Fruit fly (Drosophila melanogaster) whole organism, embryonic: Measurements from ENCODE around the gene CG16798.
A peak's percentile ranks its signal among the peaks of the same experiment; 100 is the strongest.

Source experiments
- Ada2b ChIP-seq: fragments of 200-800 bp; sonication (Bioruptor generic); IDR thresholded peaks from 2 replicates; pipeline ENCODE4 v1.3.6; 2022; ENCODE audit warnings: missing biosample characterization, missing genetic modification characterization
- Atf6 ChIP-seq: fragments of 200-800 bp; sonication (Bioruptor generic); IDR thresholded peaks from 2 replicates; pipeline ENCODE4 v1.3.6; 2022; ENCODE audit warnings: missing biosample characterization, missing genetic modification characterization
- Awh ChIP-seq: fragments of 200-800 bp; sonication (Bioruptor generic); IDR thresholded peaks from 2 replicates; pipeline ENCODE4, ENCODE4 v1.3.6; 2022; ENCODE audit warnings: missing biosample characterization, missing genetic modification characterization
- CG12391 ChIP-seq: fragments of 200-800 bp; sonication (Bioruptor generic); optimal IDR thresholded peaks from 3 replicates; lab custom pipeline; 2018; ENCODE audit warnings: missing biosample characterization, mild to moderate bottlenecking, missing genetic modification characterization, moderate library complexity
- CG12744 ChIP-seq: fragments of 200-800 bp; sonication (Bioruptor generic); optimal IDR thresholded peaks from 2 replicates; lab custom pipeline; 2016; ENCODE audit warnings: missing biosample characterization, missing genetic modification characterization
- CG13424 ChIP-seq: fragments of 200-800 bp; sonication (Bioruptor generic); optimal IDR thresholded peaks from 2 replicates; lab custom pipeline; 2019; ENCODE audit warnings: missing biosample characterization, mild to moderate bottlenecking, missing genetic modification characterization, moderate library complexity
- CG14965 ChIP-seq: fragments of 200-800 bp; sonication (Bioruptor generic); optimal IDR thresholded peaks from 2 replicates; lab custom pipeline; 2016; ENCODE audit warnings: missing biosample characterization, missing genetic modification characterization, borderline replicate concordance
- CG15601 ChIP-seq: fragments of 200-800 bp; sonication (Bioruptor generic); optimal IDR thresholded peaks from 3 replicates; lab custom pipeline; 2019; ENCODE audit warnings: missing biosample characterization, mild to moderate bottlenecking, missing genetic modification characterization, moderate library complexity
- CG16779 ChIP-seq: fragments of 200-800 bp; sonication (Bioruptor generic); IDR thresholded peaks from 2 replicates; pipeline ENCODE4 v1.3.6; 2022; ENCODE audit warnings: missing biosample characterization, missing genetic modification characterization
- CG17568 ChIP-seq: fragments of 200-800 bp; sonication (Bioruptor generic); optimal IDR thresholded peaks from 2 replicates; lab custom pipeline; 2018; ENCODE audit warnings: missing biosample characterization, mild to moderate bottlenecking, missing genetic modification characterization, moderate library complexity
- CG2875 ChIP-seq: fragments of 200-800 bp; sonication (Bioruptor generic); optimal IDR thresholded peaks from 2 replicates; lab custom pipeline; 2017; ENCODE audit warnings: missing biosample characterization, mild to moderate bottlenecking, missing genetic modification characterization, missing genetic modification reagents
- CG31365 ChIP-seq: fragments of 200-800 bp; sonication (Bioruptor generic); optimal IDR thresholded peaks from 2 replicates; lab custom pipeline; 2018; ENCODE audit warnings: missing biosample characterization, mild to moderate bottlenecking, missing genetic modification characterization
- CG32767 ChIP-seq: fragments of 200-800 bp; sonication (Bioruptor generic); IDR thresholded peaks from 2 replicates; pipeline ENCODE4 v1.3.6; 2022; ENCODE audit warnings: missing biosample characterization, missing genetic modification characterization
- CG33557 ChIP-seq: fragments of 200-800 bp; sonication (Bioruptor generic); optimal IDR thresholded peaks from 2 replicates; lab custom pipeline; 2019; ENCODE audit warnings: missing biosample characterization, mild to moderate bottlenecking, missing genetic modification characterization, moderate library complexity
- CG4424 ChIP-seq: fragments of 200-800 bp; sonication (Bioruptor generic); optimal IDR thresholded peaks from 3 replicates; lab custom pipeline; 2016; ENCODE audit warnings: missing biosample characterization, missing genetic modification characterization
- CG7271 ChIP-seq: fragments of 200-800 bp; sonication (Bioruptor generic); optimal IDR thresholded peaks from 2 replicates; lab custom pipeline; 2018; ENCODE audit warnings: missing biosample characterization, mild to moderate bottlenecking, missing genetic modification characterization, moderate library complexity
- CG7357 ChIP-seq: fragments of 200-800 bp; sonication (Bioruptor generic); IDR thresholded peaks from 3 replicates; pipeline ENCODE4 v1.3.6; 2022; ENCODE audit warnings: missing biosample characterization, missing genetic modification characterization
- CG7745 ChIP-seq: fragments of 200-800 bp; sonication (Bioruptor generic); optimal IDR thresholded peaks from 2 replicates; lab custom pipeline; 2018; ENCODE audit warnings: missing biosample characterization, mild to moderate bottlenecking, missing genetic modification characterization, moderate library complexity
- CG8290 ChIP-seq, 3 experiments: fragments of 200-800 bp; sonication (Bioruptor generic); optimal IDR thresholded peaks; 2 replicates each; lab custom pipeline; 2016 to 2019; ENCODE audit warnings: missing biosample characterization in 3 of 3, missing genetic modification characterization in 3 of 3, mild to moderate bottlenecking in 2 of 3, moderate library complexity in 1 of 3
- CG9437 ChIP-seq: fragments of 200-800 bp; sonication (Bioruptor generic); optimal IDR thresholded peaks from 2 replicates; lab custom pipeline; 2018; ENCODE audit warnings: missing biosample characterization, mild to moderate bottlenecking, missing genetic modification characterization
- CG9817 ChIP-seq: fragments of 200-800 bp; sonication (Bioruptor generic); optimal IDR thresholded peaks from 2 replicates; lab custom pipeline; 2018; ENCODE audit warnings: missing biosample characterization, mild to moderate bottlenecking, missing genetic modification characterization, moderate library complexity
- D19B ChIP-seq: fragments of 200-800 bp; sonication (Bioruptor generic); optimal IDR thresholded peaks from 2 replicates; lab custom pipeline; 2017; ENCODE audit warnings: missing biosample characterization, mild to moderate bottlenecking, missing genetic modification characterization
- Dll ChIP-seq: fragments of 200-800 bp; sonication (Bioruptor generic); IDR thresholded peaks from 4 replicates; pipeline ENCODE4 v1.3.6; 2022; ENCODE audit warnings: missing biosample characterization, missing genetic modification characterization; ENCODE audit not compliant: partially characterized antibody
- Drgx ChIP-seq: fragments of 200-800 bp; sonication (Bioruptor generic); IDR thresholded peaks from 2 replicates; pipeline ENCODE4 v1.3.6; 2022; ENCODE audit warnings: missing biosample characterization, missing genetic modification characterization
- Fer3 ChIP-seq: fragments of 200-800 bp; sonication (Bioruptor generic); optimal IDR thresholded peaks from 2 replicates; lab custom pipeline; 2018; ENCODE audit warnings: missing biosample characterization, mild to moderate bottlenecking, missing genetic modification characterization, moderate library complexity
- PHDP ChIP-seq: fragments of 200-800 bp; sonication (Bioruptor generic); optimal IDR thresholded peaks from 3 replicates; lab custom pipeline; 2018; ENCODE audit warnings: missing biosample characterization, mild to moderate bottlenecking, missing genetic modification characterization, moderate library complexity
- aop ChIP-seq: fragments of 200-800 bp; sonication (Bioruptor generic); IDR thresholded peaks from 2 replicates; pipeline ENCODE4 v1.3.6; 2022; ENCODE audit warnings: missing biosample characterization, missing genetic modification characterization
- br ChIP-seq: fragments of >200 bp; optimal IDR thresholded peaks from 2 replicates; lab custom pipeline; 2017
- bsh ChIP-seq, 2 experiments: fragments of 200-800 bp; sonication (Bioruptor generic); optimal IDR thresholded peaks; 2 replicates each; lab custom pipeline; 2017 to 2018; ENCODE audit warnings: mild to moderate bottlenecking in 2 of 2, missing biosample characterization in 2 of 2, missing genetic modification characterization in 2 of 2, moderate library complexity in 1 of 2
- caup ChIP-seq: fragments of 200-800 bp; sonication (Bioruptor generic); optimal IDR thresholded peaks from 3 replicates; lab custom pipeline; 2017; ENCODE audit warnings: missing biosample characterization, mild to moderate bottlenecking, missing genetic modification characterization, moderate library complexity; ENCODE audit not compliant: severe bottlenecking
- da ChIP-seq: fragments of 200-800 bp; sonication (Bioruptor generic); optimal IDR thresholded peaks from 2 replicates; lab custom pipeline; 2016; ENCODE audit warnings: missing biosample characterization, missing genetic modification characterization
- disco-r ChIP-seq: fragments of 200-800 bp; sonication (Bioruptor generic); optimal IDR thresholded peaks from 2 replicates; lab custom pipeline; 2016; ENCODE audit warnings: missing biosample characterization, missing genetic modification characterization
- dpn ChIP-seq, 2 experiments: fragments of 200-800 bp; sonication (Bioruptor generic); optimal IDR thresholded peaks; 3 replicates each; lab custom pipeline; 2016; ENCODE audit warnings: missing biosample characterization in 2 of 2, missing genetic modification characterization in 2 of 2
- exex ChIP-seq: fragments of 200-800 bp; sonication (Bioruptor generic); optimal IDR thresholded peaks from 4 replicates; lab custom pipeline; 2018; ENCODE audit warnings: missing biosample characterization, mild to moderate bottlenecking, missing genetic modification characterization, moderate library complexity
- grau ChIP-seq: fragments of 200-800 bp; optimal IDR thresholded peaks from 3 replicates; lab custom pipeline; 2019; ENCODE audit warnings: missing biosample characterization, mild to moderate bottlenecking, missing genetic modification characterization, moderate library complexity
- inv ChIP-seq: fragments of 200-800 bp; sonication (Bioruptor generic); IDR thresholded peaks from 2 replicates; pipeline ENCODE4 v1.3.6; 2022; ENCODE audit warnings: missing biosample characterization, missing genetic modification characterization; ENCODE audit not compliant: partially characterized antibody
- jumu ChIP-seq: fragments of 200-800 bp; sonication (Bioruptor generic); optimal IDR thresholded peaks from 3 replicates; lab custom pipeline; 2016; ENCODE audit warnings: missing biosample characterization, missing genetic modification characterization
- lab ChIP-seq: fragments of 200-800 bp; sonication (Bioruptor generic); optimal IDR thresholded peaks from 3 replicates; lab custom pipeline; 2017; ENCODE audit warnings: missing biosample characterization, missing genetic modification characterization, mild to moderate bottlenecking, moderate library complexity, missing genetic modification reagents
- luna ChIP-seq: fragments of 200-800 bp; sonication (Bioruptor generic); optimal IDR thresholded peaks from 2 replicates; lab custom pipeline; 2016; ENCODE audit warnings: missing biosample characterization, missing genetic modification characterization
- mirr ChIP-seq: fragments of 200-800 bp; sonication (Bioruptor generic); optimal IDR thresholded peaks from 3 replicates; lab custom pipeline; 2018; ENCODE audit warnings: missing biosample characterization, mild to moderate bottlenecking, missing genetic modification characterization
- nerfin-1 ChIP-seq: fragments of 200-800 bp; sonication (Bioruptor generic); optimal IDR thresholded peaks from 3 replicates; lab custom pipeline; 2019; ENCODE audit warnings: missing biosample characterization, mild to moderate bottlenecking, missing genetic modification characterization, moderate library complexity
- nmo ChIP-seq: fragments of 200-800 bp; sonication (Bioruptor generic); optimal IDR thresholded peaks from 2 replicates; lab custom pipeline; 2018; ENCODE audit warnings: missing biosample characterization, mild to moderate bottlenecking, missing genetic modification characterization, moderate library complexity
- p53 ChIP-seq: fragments of 200-800 bp; sonication (Bioruptor generic); optimal IDR thresholded peaks from 2 replicates; lab custom pipeline; 2016; ENCODE audit warnings: missing biosample characterization, missing genetic modification characterization
- repo ChIP-seq: fragments of 200-800 bp; sonication (Bioruptor generic); optimal IDR thresholded peaks from 2 replicates; lab custom pipeline; 2016; ENCODE audit warnings: missing biosample characterization, missing genetic modification characterization
- shn ChIP-seq: fragments of 200-800 bp; sonication (Bioruptor generic); optimal IDR thresholded peaks from 3 replicates; lab custom pipeline; 2016; ENCODE audit warnings: missing biosample characterization, missing genetic modification characterization
- sisA ChIP-seq: fragments of 200-800 bp; sonication (Bioruptor generic); IDR thresholded peaks from 2 replicates; pipeline ENCODE4 v1.3.6; 2022; ENCODE audit warnings: missing biosample characterization, missing genetic modification characterization
- sqz ChIP-seq: fragments of 200-800 bp; sonication (Bioruptor generic); optimal IDR thresholded peaks from 3 replicates; lab custom pipeline; 2018; ENCODE audit warnings: missing biosample characterization, mild to moderate bottlenecking, missing genetic modification characterization
- sr ChIP-seq: fragments of 200-800 bp; sonication (Bioruptor generic); IDR thresholded peaks from 3 replicates; pipeline ENCODE4 v1.3.6; 2022; ENCODE audit warnings: missing biosample characterization, missing genetic modification characterization
- sug ChIP-seq: fragments of 200-800 bp; optimal IDR thresholded peaks from 2 replicates; lab custom pipeline; 2019; ENCODE audit warnings: missing biosample characterization, mild to moderate bottlenecking, missing genetic modification characterization, moderate library complexity

The CG16798 gene

DNA sequence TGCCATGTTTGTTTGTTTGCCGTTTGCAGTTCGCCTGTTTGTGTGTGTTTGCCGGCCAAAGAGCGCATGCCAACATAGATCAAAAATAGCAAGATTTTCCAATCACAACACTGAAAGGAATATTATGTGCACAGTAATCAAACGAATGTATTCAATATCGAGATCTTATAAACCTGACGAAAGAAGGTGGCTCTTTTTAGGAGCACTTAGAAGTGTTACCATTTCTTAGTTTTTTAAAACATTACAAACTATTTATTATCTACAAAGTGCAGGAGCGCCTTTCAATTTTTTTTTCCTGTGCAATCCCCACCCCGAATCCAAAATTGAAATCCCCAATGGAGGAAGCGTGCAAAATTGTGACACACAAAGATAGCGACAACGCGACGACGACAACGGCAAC lies 41.5 kb downstream of the CG16798 start:
- TF ChIP-seq da (GFP tag; lab: Kevin White, UChicago) (no peak), CG7357 (GFP tag; lab: Robert Waterston, UW) (0 out of 3 replicates have a peak, but pooled peaks have one; percentile 20), bsh (GFP tag; optimal IDR thresholded peaks at IDR 0.05; lab: Kevin White, UChicago) (peak in 1 of 2 experiments; percentile 49), CG31365 (tag; lab: Kevin White, UChicago) (no peak), Drgx (peak; percentile 87), CG17568 (no peak), br (lab: Kevin White, UChicago) (no peak), sqz (GFP tag; lab: Kevin White, UChicago) (no peak), Ada2b (GFP tag; lab: Robert Waterston, UW) (no peak), CG9817 (no peak), CG4424 (no peak), caup (GFP tag; lab: Kevin White, UChicago) (no peak)

DNA sequence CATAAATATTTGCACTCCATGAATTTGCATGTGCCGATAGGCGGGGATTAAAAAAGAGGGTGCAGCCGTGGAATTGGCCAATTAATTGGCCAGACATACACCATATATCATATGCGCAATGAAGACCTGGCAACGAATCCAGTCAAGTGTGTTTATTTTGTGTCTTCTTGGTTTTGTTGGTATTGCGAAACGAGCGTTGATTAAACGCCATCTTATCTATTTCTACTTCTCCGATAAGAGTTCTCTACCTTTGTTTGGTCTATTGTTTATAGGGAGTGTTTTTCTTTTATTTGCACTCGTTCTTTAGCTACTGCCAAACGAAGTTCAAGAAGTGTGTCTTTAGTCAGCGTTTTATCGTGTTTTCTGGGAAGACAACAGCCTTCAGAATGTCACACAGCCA lies 44.4 kb downstream of the CG16798 start:
- no peak for TF ChIP-seq PHDP
- TF ChIP-seq nerfin-1 (tag; lab: Kevin White, UChicago), result no peak
- TF ChIP-seq sr (GFP tag; lab: Robert Waterston, UW), result no peak
- TF ChIP-seq lab (GFP tag; lab: Kevin White, UChicago), result peak; percentile 9
- TF ChIP-seq exex, result peak; percentile 25
- peak; percentile 27 for TF ChIP-seq sug
- TF ChIP-seq luna, result no peak
- no peak for TF ChIP-seq Awh
- TF ChIP-seq mirr (GFP tag; lab: Kevin White, UChicago), result peak; percentile 19
- no peak for TF ChIP-seq CG7745 (tag; lab: Kevin White, UChicago)
- TF ChIP-seq CG7271 (tag; lab: Kevin White, UChicago), result no peak
- no peak for TF ChIP-seq CG33557 (GFP tag; lab: Kevin White, UChicago)
- no peak for TF ChIP-seq repo (GFP tag; lab: Kevin White, UChicago)
- TF ChIP-seq p53, result no peak
- TF ChIP-seq D19B (GFP tag; lab: Kevin White, UChicago), result no peak
- TF ChIP-seq aop (GFP tag; lab: Robert Waterston, UW), result no peak
- no peak for TF ChIP-seq sisA (GFP tag; lab: Robert Waterston, UW)
- TF ChIP-seq, all 482 proteins: peak for 4

DNA sequence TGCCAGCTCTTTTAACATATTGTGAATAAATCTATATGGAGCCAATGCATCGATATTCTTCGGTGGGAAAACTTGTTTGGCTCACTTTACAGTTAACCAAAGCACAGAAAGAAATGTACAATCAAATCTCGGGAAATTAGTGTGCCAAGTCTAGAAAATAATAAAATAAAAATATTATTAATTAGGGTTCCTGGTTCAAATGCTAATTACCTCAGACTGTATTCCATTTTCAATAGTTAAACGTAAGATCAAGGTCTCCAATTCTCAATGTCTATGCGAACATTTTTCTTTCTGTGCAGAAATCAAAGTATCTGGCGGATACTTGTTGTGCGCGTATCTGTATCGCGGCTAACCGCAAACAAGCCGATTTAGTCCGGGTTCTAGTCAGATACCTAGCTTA lies 47.2 kb downstream of the CG16798 start:
- TF ChIP-seq shn (GFP tag; lab: Kevin White, UChicago), result no peak
- no peak for TF ChIP-seq sug
- TF ChIP-seq CG16779, result no peak
- TF ChIP-seq nmo (GFP tag; lab: Kevin White, UChicago), result peak; percentile 13
- peak; percentile 21 for TF ChIP-seq CG15601 (tag; lab: Kevin White, UChicago)
- TF ChIP-seq CG32767 (GFP tag; lab: Robert Waterston, UW), result 0 out of 2 replicates have a peak, but pooled peaks have one; percentile 52
- peak; percentile 12 for TF ChIP-seq CG2875
- TF ChIP-seq disco-r (GFP tag; lab: Kevin White, UChicago), result no peak
- no peak for TF ChIP-seq Dll (GFP tag; lab: Robert Waterston, UW)
- TF ChIP-seq CG14965 (GFP tag; lab: Kevin White, UChicago), result no peak
- TF ChIP-seq CG12391 (tag; lab: Kevin White, UChicago), result peak; percentile 31
- no peak for TF ChIP-seq inv (GFP tag; lab: Robert Waterston, UW)
- TF ChIP-seq CG8290 (GFP tag; optimal IDR thresholded peaks at IDR 0.05; lab: Kevin White, UChicago), result no peak
- TF ChIP-seq CG8290 (tag; optimal IDR thresholded peaks at IDR 0.05; lab: Kevin White, UChicago), result no peak
- TF ChIP-seq jumu (GFP tag; lab: Kevin White, UChicago), result no peak
- TF ChIP-seq grau (tag; lab: Kevin White, UChicago), result peak; percentile 27
- no peak for TF ChIP-seq CG9437 (GFP tag; lab: Kevin White, UChicago)
- no peak for TF ChIP-seq Fer3 (tag; lab: Kevin White, UChicago)
- peak; percentile 30 for TF ChIP-seq CG13424 (tag; lab: Kevin White, UChicago)
- TF ChIP-seq CG12744 (GFP tag; lab: Kevin White, UChicago), result no peak
- TF ChIP-seq Atf6 (GFP tag; lab: Robert Waterston, UW), result no peak
- TF ChIP-seq dpn (GFP tag; optimal IDR thresholded peaks at IDR 0.05; lab: Kevin White, UChicago), result peak in 1 of 2 experiments; percentile 19
